Worm (Caenorhabditis elegans) whole organism, L1 larva: Measurements from ENCODE around the gene str-255.

Experiments used
- C34B4.2 ChIP-seq: sonication (generic microtip); optimal IDR thresholded peaks from 2 replicates; lab custom pipeline; 2017; ENCODE audit warnings: mild to moderate bottlenecking, missing genetic modification characterization, missing compliant biosample characterization
- aha-1 ChIP-seq: fragments of 150-350 bp; optimal IDR thresholded peaks from 2 replicates; lab custom pipeline; 2014; ENCODE audit warnings: missing biosample characterization, missing genetic modification characterization
- aly-2 ChIP-seq: fragments of 150-350 bp; optimal IDR thresholded peaks from 2 replicates; lab custom pipeline; 2014; ENCODE audit warnings: missing biosample characterization, missing genetic modification characterization
- ama-1 ChIP-seq: fragments of 150-350 bp; optimal IDR thresholded peaks from 2 replicates; lab custom pipeline; 2014
- blmp-1 ChIP-seq: fragments of 150-350 bp; optimal IDR thresholded peaks from 2 replicates; lab custom pipeline; 2014; ENCODE audit warnings: missing biosample characterization, missing genetic modification characterization
- ceh-63 ChIP-seq: fragments of 200-800 bp; sonication (Bioruptor generic); optimal IDR thresholded peaks from 2 replicates; lab custom pipeline; 2018; ENCODE audit warnings: mild to moderate bottlenecking, missing genetic modification characterization, missing compliant biosample characterization
- ceh-88 ChIP-seq: fragments of 200-800 bp; sonication (Bioruptor generic); IDR thresholded peaks from 2 replicates; pipeline ENCODE4 v1.3.6; 2022; ENCODE audit warnings: missing genetic modification characterization, missing compliant biosample characterization
- dpl-1 ChIP-seq, 3 experiments: fragments of 150-350 bp in 2 of 3; sonication (generic microtip) in 1 of 3; optimal IDR thresholded peaks; 2 replicates each; lab custom pipeline; 2014 to 2017; ENCODE audit warnings: missing biosample characterization in 3 of 3, missing genetic modification characterization in 3 of 3, missing genetic modification reagents in 3 of 3
- efl-1 ChIP-seq, 4 experiments: fragments of 150-350 bp; optimal IDR thresholded peaks in 3 of 4; peaks in 1 of 4; 1 replicate in 1 of 4; 2 replicates in 3 of 4; lab custom pipeline; 2014; ENCODE audit warnings: missing biosample characterization in 2 of 4, missing genetic modification characterization in 2 of 4, missing genetic modification reagents in 2 of 4
- egl-13 ChIP-seq: sonication (generic microtip); optimal IDR thresholded peaks from 2 replicates; lab custom pipeline; 2016; ENCODE audit warnings: missing genotype, missing genetic modification reagents, missing genetic modification characterization, missing compliant biosample characterization
- elt-2 ChIP-seq: sonication (generic microtip); optimal IDR thresholded peaks from 2 replicates; lab custom pipeline; 2016; ENCODE audit warnings: missing genetic modification characterization, mild to moderate bottlenecking, inconsistent platforms, missing compliant biosample characterization, missing genetic modification reagents
- elt-3 ChIP-seq, 6 experiments: fragments of 150-350 bp in 1 of 6; sonication (generic microtip); optimal IDR thresholded peaks; 2 replicates each; lab custom pipeline; 2017 to 2018; ENCODE audit warnings: missing biosample characterization in 6 of 6, missing genetic modification characterization in 6 of 6, inconsistent platforms in 1 of 6
- ets-5 ChIP-seq: fragments of 200-800 bp; sonication (Bioruptor generic); IDR thresholded peaks from 2 replicates; pipeline ENCODE4 v1.3.6; 2022; ENCODE audit warnings: missing genetic modification characterization, missing compliant biosample characterization
- fkh-10 ChIP-seq: sonication (generic microtip); optimal IDR thresholded peaks from 2 replicates; lab custom pipeline; 2017; ENCODE audit warnings: missing biosample characterization, missing genetic modification reagents, missing genetic modification characterization
- isw-1 ChIP-seq: fragments of 200-800 bp; sonication (Bioruptor generic); IDR thresholded peaks from 2 replicates; pipeline ENCODE4 v1.3.6; 2022; ENCODE audit warnings: missing genetic modification characterization, missing compliant biosample characterization
- jun-1 ChIP-seq: fragments of 150-350 bp; optimal IDR thresholded peaks from 2 replicates; lab custom pipeline; 2014; ENCODE audit warnings: missing biosample characterization, missing genetic modification reagents, missing genetic modification characterization
- lin-13 ChIP-seq: fragments of 150-350 bp; optimal IDR thresholded peaks from 2 replicates; lab custom pipeline; 2014; ENCODE audit warnings: missing biosample characterization, missing genetic modification reagents, missing genetic modification characterization
- lin-15B ChIP-seq: fragments of 150-350 bp; sonication (generic microtip); optimal IDR thresholded peaks from 3 replicates; lab custom pipeline; 2014; ENCODE audit warnings: missing biosample characterization, missing genetic modification characterization
- lin-35 ChIP-seq, 2 experiments: fragments of 150-350 bp; optimal IDR thresholded peaks; 2 replicates each; lab custom pipeline; 2014; ENCODE audit warnings: missing biosample characterization in 2 of 2, missing genetic modification characterization in 2 of 2, missing genetic modification reagents in 2 of 2
- mdl-1 ChIP-seq, 2 experiments: fragments of 150-350 bp; optimal IDR thresholded peaks; 2 replicates each; lab custom pipeline; 2014 to 2017; ENCODE audit warnings: missing biosample characterization in 2 of 2, missing genetic modification characterization in 2 of 2, inconsistent platforms in 1 of 2
- mef-2 ChIP-seq: fragments of 150-350 bp; optimal IDR thresholded peaks from 2 replicates; lab custom pipeline; 2014; ENCODE audit warnings: missing biosample characterization, missing genetic modification characterization
- mep-1 ChIP-seq: fragments of 150-350 bp; optimal IDR thresholded peaks from 2 replicates; lab custom pipeline; 2014; ENCODE audit warnings: missing biosample characterization, missing genetic modification characterization
- nhr-12 ChIP-seq: sonication (generic microtip); optimal IDR thresholded peaks from 2 replicates; lab custom pipeline; 2017; ENCODE audit warnings: missing biosample characterization, missing genetic modification characterization
- nhr-19 ChIP-seq: fragments of 200-800 bp; sonication (Bioruptor generic); conservative IDR thresholded peaks from 2 replicates; pipeline ENCODE4 v1.3.6; 2022; ENCODE audit warnings: missing genetic modification characterization, missing compliant biosample characterization
- nhr-20 ChIP-seq: sonication (generic microtip); optimal IDR thresholded peaks from 2 replicates; lab custom pipeline; 2016; ENCODE audit warnings: mild to moderate bottlenecking, missing genetic modification characterization, missing compliant biosample characterization
- nhr-47 ChIP-seq: sonication (generic microtip); optimal IDR thresholded peaks from 2 replicates; lab custom pipeline; 2016; ENCODE audit warnings: mild to moderate bottlenecking, missing genetic modification characterization, moderate library complexity, missing compliant biosample characterization
- nhr-71 ChIP-seq: sonication (generic microtip); optimal IDR thresholded peaks from 2 replicates; lab custom pipeline; 2016; ENCODE audit warnings: mild to moderate bottlenecking, missing genetic modification characterization, moderate library complexity, missing compliant biosample characterization
- nhr-76 ChIP-seq: sonication (generic microtip); optimal IDR thresholded peaks from 2 replicates; lab custom pipeline; 2017; ENCODE audit warnings: missing biosample characterization, missing genetic modification characterization
- nhr-77 ChIP-seq: fragments of 150-350 bp; optimal IDR thresholded peaks from 2 replicates; lab custom pipeline; 2014; ENCODE audit warnings: missing biosample characterization, missing genetic modification characterization
- nhr-85 ChIP-seq: sonication (generic microtip); peaks from one replicate; lab custom pipeline; 2016; ENCODE audit warnings: missing genetic modification characterization, inconsistent platforms, missing compliant biosample characterization
- pax-3 ChIP-seq: fragments of 200-800 bp; sonication (Bioruptor generic); optimal IDR thresholded peaks from 2 replicates; lab custom pipeline; 2018; ENCODE audit warnings: mild to moderate bottlenecking, missing genetic modification characterization, moderate library complexity, missing compliant biosample characterization
- skn-1 ChIP-seq: fragments of 150-350 bp; optimal IDR thresholded peaks from 2 replicates; lab custom pipeline; 2014; ENCODE audit warnings: missing biosample characterization, missing genetic modification characterization
- snpc-4 ChIP-seq: fragments of 150-350 bp; optimal IDR thresholded peaks from 2 replicates; lab custom pipeline; 2014; ENCODE audit warnings: missing biosample characterization, missing genetic modification characterization
- snu-23 ChIP-seq: sonication (generic microtip); optimal IDR thresholded peaks from 2 replicates; lab custom pipeline; 2016; ENCODE audit warnings: missing genetic modification characterization, missing compliant biosample characterization
- sox-4 ChIP-seq: sonication (generic microtip); optimal IDR thresholded peaks from 2 replicates; lab custom pipeline; 2016; ENCODE audit warnings: missing genetic modification characterization, missing compliant biosample characterization
- swsn-7 ChIP-seq: sonication (generic microtip); optimal IDR thresholded peaks from 2 replicates; lab custom pipeline; 2016; ENCODE audit warnings: missing genetic modification characterization, missing compliant biosample characterization
- unc-62 ChIP-seq: fragments of 150-350 bp; optimal IDR thresholded peaks from 2 replicates; lab custom pipeline; 2014; ENCODE audit warnings: missing biosample characterization, missing genetic modification reagents, missing genetic modification characterization
- unc-98 ChIP-seq: fragments of 200-800 bp; sonication (Bioruptor generic); IDR thresholded peaks from 2 replicates; pipeline ENCODE4 v1.3.6; 2022; ENCODE audit warnings: missing genetic modification characterization, missing compliant biosample characterization
- ztf-4 ChIP-seq: fragments of 150-350 bp; optimal IDR thresholded peaks from 2 replicates; lab custom pipeline; 2014; ENCODE audit warnings: missing biosample characterization, missing genetic modification characterization

str-255 gene

DNA sequence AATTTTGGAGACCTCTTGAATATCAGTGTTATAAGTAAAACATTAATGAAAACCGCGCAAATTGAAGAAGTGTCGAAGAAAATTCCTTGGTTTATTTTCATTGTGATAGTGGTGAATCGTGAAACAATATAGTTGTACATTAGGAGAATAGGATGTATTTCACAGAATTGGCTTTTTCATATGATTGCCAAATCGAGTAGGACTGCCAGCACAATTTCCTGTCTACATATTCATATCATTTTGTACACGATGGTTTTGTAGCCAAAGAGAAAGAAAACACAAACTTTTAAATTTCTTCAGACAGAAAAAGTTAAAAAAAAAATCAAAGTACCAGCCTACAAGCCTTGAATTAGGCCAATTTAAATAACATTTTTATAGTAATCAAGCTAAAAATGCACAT, at the start of gene str-255:
Gene str-255 (minus strand): TSS at position 101 of the 400 bp plus-strand sequence.
- TF ChIP-seq mep-1, result no peak
- TF ChIP-seq lin-15B (tag; lab: Kevin White, UChicago), result no peak
- TF ChIP-seq ztf-4 (tag; lab: Kevin White, UChicago), result no peak
- no peak for TF ChIP-seq jun-1 (tag; lab: Kevin White, UChicago)
- no peak for TF ChIP-seq C34B4.2 (tag; lab: Kevin White, UChicago)
- TF ChIP-seq elt-3 (tag; optimal IDR thresholded peaks at IDR 0.05; lab: Kevin White, UChicago), result no peak

DNA sequence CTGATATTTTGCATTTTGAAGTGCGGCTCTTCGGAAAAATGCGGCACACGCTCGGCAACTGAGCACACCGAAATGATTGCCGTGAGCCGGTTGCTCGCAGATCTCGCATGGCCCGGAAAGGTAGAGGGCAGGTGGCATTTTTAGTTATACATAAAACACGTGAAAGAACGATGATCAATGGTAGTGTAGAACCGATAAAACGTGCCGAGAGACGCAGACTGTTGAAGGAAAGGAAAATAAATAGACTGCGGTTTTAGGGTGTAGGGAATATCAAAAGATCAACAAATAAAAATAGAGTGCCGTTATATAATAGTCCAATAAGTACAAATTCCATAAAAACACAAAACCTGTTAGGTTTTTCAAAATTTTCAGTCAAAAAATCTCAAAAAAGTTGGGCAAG, 48.3 kb upstream of the str-255 start, which contains the start of gene nhr-133:
Gene nhr-133 (minus strand): TSS at position 183 of the 400 bp plus-strand sequence.
- TF ChIP-seq aly-2 (tag; lab: Kevin White, UChicago), result no peak
- TF ChIP-seq snpc-4 (tag; lab: Kevin White, UChicago), result no peak
- TF ChIP-seq skn-1 (tag; lab: Kevin White, UChicago), result no peak
- TF ChIP-seq nhr-20 (tag; lab: Kevin White, UChicago), result peak; percentile 73
- peak; percentile 22 for TF ChIP-seq blmp-1 (tag; lab: Kevin White, UChicago)
- TF ChIP-seq nhr-47 (tag; lab: Kevin White, UChicago), result no peak
- TF ChIP-seq sox-4 (tag; lab: Kevin White, UChicago), result no peak
- peak in 1 of 2 experiments; percentile 45 for TF ChIP-seq lin-35 (GFP tag; optimal IDR thresholded peaks at IDR 0.05; lab: Kevin White, UChicago)
- peak in 2 of 3 experiments; percentile 2 to 8 for TF ChIP-seq dpl-1 (GFP tag; optimal IDR thresholded peaks at IDR 0.05; lab: Kevin White, UChicago)
- TF ChIP-seq efl-1 (optimal IDR thresholded peaks at IDR 0.05; lab: Kevin White, UChicago), result peak in 1 of 2 experiments; percentile 17
- TF ChIP-seq efl-1 (GFP tag; optimal IDR thresholded peaks at IDR 0.05 in 1 of 2; lab: Kevin White, UChicago), result no peak
- no peak for TF ChIP-seq nhr-85 (tag; lab: Kevin White, UChicago)
- TF ChIP-seq elt-2 (tag; lab: Kevin White, UChicago), result peak; percentile 9
- peak; percentile 39 for TF ChIP-seq snu-23
- peak in 1 of 2 experiments; percentile 62 for TF ChIP-seq mdl-1 (tag; optimal IDR thresholded peaks at IDR 0.05; lab: Kevin White, UChicago)

- TF ChIP-seq ama-1, result no peak
- no peak for TF ChIP-seq fkh-10 (GFP tag; lab: Kevin White, UChicago)
- TF ChIP-seq nhr-12 (tag; lab: Kevin White, UChicago), result no peak
- no peak for TF ChIP-seq swsn-7
- no peak for TF ChIP-seq pax-3 (tag; lab: Kevin White, UChicago)
- TF ChIP-seq egl-13 (tag; lab: Kevin White, UChicago), result no peak
- TF ChIP-seq unc-62 (GFP tag; lab: Kevin White, UChicago), result no peak
- TF ChIP-seq C34B4.2 (tag; lab: Kevin White, UChicago), result no peak
- no peak for TF ChIP-seq nhr-19
- TF ChIP-seq isw-1 (GFP tag; lab: Robert Waterston, UW), result no peak
Observed at ce11 chrV:2207527-2207926, 43.9 kb upstream of the str-255 start.

DNA sequence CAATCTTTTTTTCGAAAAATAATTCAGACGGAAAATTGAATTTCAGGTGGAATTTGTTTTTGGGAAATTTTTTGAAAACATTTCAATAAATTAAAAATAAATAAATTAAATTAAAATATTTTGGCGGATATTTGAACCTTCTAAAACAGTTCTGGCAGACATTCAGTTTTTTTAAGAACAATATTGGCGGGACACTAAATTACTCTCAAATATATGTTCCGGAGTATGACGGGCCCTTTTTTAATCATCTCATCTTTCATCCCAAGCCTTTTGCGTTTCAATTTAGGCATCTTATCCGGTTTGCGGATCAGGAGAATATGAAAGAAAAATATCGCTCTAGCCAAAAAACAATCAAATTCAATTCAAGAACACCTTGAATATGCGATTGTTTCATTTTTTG, 43.2 kb upstream of the str-255 start, which contains the start of gene svh-11:
Gene svh-11 (plus strand): TSS at position 301 of the 400 bp plus-strand sequence.
- TF ChIP-seq C34B4.2 (tag; lab: Kevin White, UChicago) (no peak), jun-1 (tag; lab: Kevin White, UChicago) (no peak), isw-1 (GFP tag; lab: Robert Waterston, UW) (no peak), elt-2 (tag; lab: Kevin White, UChicago) (no peak), nhr-77 (no peak), aha-1 (tag; lab: Kevin White, UChicago) (no peak), ets-5 (GFP tag; lab: Robert Waterston, UW) (no peak), ceh-88 (GFP tag; lab: Robert Waterston, UW) (no peak), mdl-1 (tag; optimal IDR thresholded peaks at IDR 0.05; lab: Kevin White, UChicago) (no peak), lin-13 (GFP tag; lab: Kevin White, UChicago) (no peak), ceh-63 (GFP tag; lab: Kevin White, UChicago) (no peak), mep-1 (no peak), unc-98 (GFP tag; lab: Robert Waterston, UW) (no peak), lin-15B (tag; lab: Kevin White, UChicago) (no peak), nhr-71 (no peak), blmp-1 (tag; lab: Kevin White, UChicago) (no peak), snu-23 (no peak), mef-2 (tag; lab: Kevin White, UChicago) (no peak), nhr-76 (tag; lab: Kevin White, UChicago) (no peak), nhr-47 (tag; lab: Kevin White, UChicago) (no peak)
